Fruit fly (Drosophila melanogaster): Measurements from ENCODE around the gene PolE1.

The PolE1 gene

dm6 chr3R:23386907-23387306 lies 39.0 kb downstream of the PolE1 start (continued):
- TF ChIP-seq CG1621 (tag; optimal IDR thresholded peaks at IDR 0.05) (no peak), eg (GFP tag; IDR thresholded peaks at IDR 0.05) (peak; percentile 67; the same call in 2 of the 3 replicates), spab (GFP tag; optimal IDR thresholded peaks at IDR 0.05) (no peak), CG34406 (GFP tag; optimal IDR thresholded peaks at IDR 0.05) (no peak), fd85E (GFP tag; optimal IDR thresholded peaks at IDR 0.05) (no peak), esn (GFP tag; optimal IDR thresholded peaks at IDR 0.05) (no peak), CG4318 (GFP tag; optimal IDR thresholded peaks at IDR 0.05) (peak; percentile 57)

DNA sequence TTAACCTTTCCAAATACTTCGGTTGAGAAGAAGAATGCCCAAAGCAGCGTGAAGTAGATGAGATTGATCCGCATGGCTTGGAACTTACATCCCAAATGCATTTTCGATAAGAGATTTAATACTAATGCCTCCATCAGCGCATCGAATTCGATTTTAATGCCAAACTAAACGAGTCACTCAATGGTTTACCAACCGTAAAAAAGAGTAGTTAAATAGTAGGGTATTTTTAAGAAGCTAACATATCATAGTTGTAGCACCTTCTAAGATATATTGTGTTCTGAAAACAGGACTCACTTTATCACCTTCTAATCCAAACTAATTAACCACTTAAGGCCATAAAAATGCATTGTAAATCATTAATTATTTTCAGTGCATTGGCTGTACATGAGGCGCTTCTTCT lies 40.9 kb downstream of the PolE1 start, which contains the start of gene CG31515:
TSS of gene CG31515 (minus strand) at position 101 of the 400 bp plus-strand sequence.
- no peak for TF ChIP-seq CG4318 (GFP tag; optimal IDR thresholded peaks at IDR 0.05)
- no peak for TF ChIP-seq cyc (GFP tag; optimal IDR thresholded peaks at IDR 0.05)
- TF ChIP-seq spab (GFP tag; optimal IDR thresholded peaks at IDR 0.05) = no peak
- TF ChIP-seq CG11762 (GFP tag; optimal IDR thresholded peaks at IDR 0.05; ENCODE audit: insufficient read depth) = no peak
- no peak for TF ChIP-seq Sox14 (GFP tag; optimal IDR thresholded peaks at IDR 0.05)
- no peak for TF ChIP-seq acj6 (GFP tag; optimal IDR thresholded peaks at IDR 0.05)
- no peak for TF ChIP-seq Smox (GFP tag; optimal IDR thresholded peaks at IDR 0.05)

dm6 chr3R:23390769-23391309 lies 42.9 kb downstream of the PolE1 start:
- TF ChIP-seq CG6163 (GFP tag; IDR thresholded peaks at IDR 0.05) = no peak
- TF ChIP-seq Blimp-1 (GFP tag; optimal IDR thresholded peaks at IDR 0.05) = no peak
- peak; percentile 75 for TF ChIP-seq CG32006 (GFP tag; optimal IDR thresholded peaks at IDR 0.05)
- peak; percentile 67 for TF ChIP-seq Hr4 (GFP tag; optimal IDR thresholded peaks at IDR 0.05)
- no peak for TF ChIP-seq fd59A (GFP tag; optimal IDR thresholded peaks at IDR 0.05)
- peak; percentile 69 for TF ChIP-seq CG15336 (GFP tag; IDR thresholded peaks at IDR 0.05)
- TF ChIP-seq fd85E (GFP tag; optimal IDR thresholded peaks at IDR 0.05) = no peak
- TF ChIP-seq Gug (GFP tag; IDR thresholded peaks at IDR 0.05) = no peak
- TF ChIP-seq net (GFP tag; optimal IDR thresholded peaks at IDR 0.05) = no peak
- TF ChIP-seq CG6808 (GFP tag; optimal IDR thresholded peaks at IDR 0.05) = no peak
- no peak for TF ChIP-seq CG10631 (GFP tag; optimal IDR thresholded peaks at IDR 0.05)
- no peak for TF ChIP-seq topi (GFP tag; optimal IDR thresholded peaks at IDR 0.05)
- TF ChIP-seq CG9139 (GFP tag; optimal IDR thresholded peaks at IDR 0.05) = no peak
- TF ChIP-seq eg (GFP tag; IDR thresholded peaks at IDR 0.05) = peak; percentile 36; the same call in 1 of the 3 replicates
- TF ChIP-seq Sox14 (GFP tag; optimal IDR thresholded peaks at IDR 0.05) = no peak
- TF ChIP-seq CG8632 (GFP tag; optimal IDR thresholded peaks at IDR 0.05) = no peak
- TF ChIP-seq Eip75B (GFP tag; optimal IDR thresholded peaks at IDR 0.05) = no peak
- TF ChIP-seq achi (GFP tag; optimal IDR thresholded peaks at IDR 0.05) = no peak
- no peak for TF ChIP-seq CG6854 (GFP tag; optimal IDR thresholded peaks at IDR 0.05)
- TF ChIP-seq CG3032 (tag; optimal IDR thresholded peaks at IDR 0.05) = no peak
- peak; percentile 53 for TF ChIP-seq Eip78C (GFP tag)
- TF ChIP-seq ss (GFP tag; optimal IDR thresholded peaks at IDR 0.05) = no peak
- TF ChIP-seq Met (GFP tag; optimal IDR thresholded peaks at IDR 0.05) = no peak
- no peak for TF ChIP-seq CG3919 (GFP tag; optimal IDR thresholded peaks at IDR 0.05)
- TF ChIP-seq dac (GFP tag; optimal IDR thresholded peaks at IDR 0.05) = peak; percentile 32
- TF ChIP-seq CG4318 (GFP tag; optimal IDR thresholded peaks at IDR 0.05) = peak; percentile 43
- TF ChIP-seq CG6792 (GFP tag; optimal IDR thresholded peaks at IDR 0.05) = no peak
- no peak for TF ChIP-seq Sox102F (GFP tag; optimal IDR thresholded peaks at IDR 0.05)
- TF ChIP-seq lz (GFP tag; optimal IDR thresholded peaks at IDR 0.05) = no peak
- no peak for TF ChIP-seq esn (GFP tag; optimal IDR thresholded peaks at IDR 0.05)
- no peak for TF ChIP-seq Eip93F (GFP tag; optimal IDR thresholded peaks at IDR 0.05)
- TF ChIP-seq dsx (GFP tag; optimal IDR thresholded peaks at IDR 0.05; ENCODE audit: poor library complexity, severe bottlenecking) = no peak
- TF ChIP-seq CG8119 (GFP tag; IDR thresholded peaks at IDR 0.05) = peak; percentile 61; the same call in 1 of the 3 replicates
- TF ChIP-seq cyc (GFP tag; optimal IDR thresholded peaks at IDR 0.05) = no peak
- TF ChIP-seq CG11902 (GFP tag; optimal IDR thresholded peaks at IDR 0.05) = no peak
- no peak for TF ChIP-seq acj6 (GFP tag; optimal IDR thresholded peaks at IDR 0.05)
- TF ChIP-seq CG10669 (GFP tag; optimal IDR thresholded peaks at IDR 0.05) = no peak
- TF ChIP-seq spab (GFP tag; optimal IDR thresholded peaks at IDR 0.05) = no peak
- TF ChIP-seq pdm3 (GFP tag; optimal IDR thresholded peaks at IDR 0.05) = no peak
- TF ChIP-seq CG16779 (tag; optimal IDR thresholded peaks at IDR 0.05) = no peak
- TF ChIP-seq CG8319 (GFP tag; optimal IDR thresholded peaks at IDR 0.05) = no peak
- TF ChIP-seq fkh (GFP tag; optimal IDR thresholded peaks at IDR 0.05) = no peak
- TF ChIP-seq CG34406 (GFP tag; optimal IDR thresholded peaks at IDR 0.05) = no peak

Data from whole organism, prepupa.